Fruit fly (Drosophila melanogaster) whole organism, prepupa: Measurements from ENCODE around the gene mRpS30.

ENCODE experiments used
- CG11294 ChIP-seq: fragments of 200-800 bp; sonication (Bioruptor generic); IDR thresholded peaks from 2 replicates; pipeline ENCODE4 v1.3.6; 2022; ENCODE audit warnings: missing biosample characterization, missing genetic modification characterization
- CG1621 ChIP-seq: fragments of 200-800 bp; sonication (Bioruptor generic); optimal IDR thresholded peaks from 3 replicates; lab custom pipeline; 2018; ENCODE audit warnings: missing biosample characterization, mild to moderate bottlenecking, missing genetic modification characterization
- CG34406 ChIP-seq: fragments of 200-800 bp; sonication (Bioruptor generic); optimal IDR thresholded peaks from 3 replicates; lab custom pipeline; 2016; ENCODE audit warnings: missing biosample characterization, missing genetic modification characterization
- CG6792 ChIP-seq: fragments of 200-800 bp; sonication (Bioruptor generic); optimal IDR thresholded peaks from 3 replicates; lab custom pipeline; 2016; ENCODE audit warnings: missing biosample characterization, missing genetic modification characterization
- Eip78C ChIP-seq: fragments of 200-800 bp; sonication (Bioruptor generic); peaks from one replicate; lab custom pipeline; 2016; ENCODE audit warnings: missing biosample characterization, missing genetic modification characterization
- Hr39 ChIP-seq: fragments of 200-800 bp; sonication (Bioruptor generic); optimal IDR thresholded peaks from 2 replicates; lab custom pipeline; 2016; ENCODE audit warnings: missing biosample characterization, missing genetic modification characterization
- dsx ChIP-seq: fragments of 200-800 bp; optimal IDR thresholded peaks from 3 replicates; lab custom pipeline; 2019; ENCODE audit warnings: missing biosample characterization, mild to moderate bottlenecking, missing genetic modification characterization, moderate library complexity; ENCODE audit not compliant: poor library complexity, severe bottlenecking
- fd59A ChIP-seq: fragments of 200-800 bp; sonication (Bioruptor generic); optimal IDR thresholded peaks from 2 replicates; lab custom pipeline; 2017; ENCODE audit warnings: missing biosample characterization, mild to moderate bottlenecking, missing genetic modification characterization, missing genetic modification reagents

dm6 chrX:15778846-15779245 lies 7.0 kb upstream of the mRpS30 start, which contains the start of gene CG43673:
- no peak for TF ChIP-seq fd59A (GFP tag; lab: Kevin White, UChicago)
- no peak for TF ChIP-seq CG6792 (GFP tag; lab: Kevin White, UChicago)
- no peak for TF ChIP-seq CG11294 (GFP tag; lab: Robert Waterston, UW)
- no peak for TF ChIP-seq Hr39 (GFP tag; lab: Kevin White, UChicago)
- no peak for TF ChIP-seq dsx (GFP tag; lab: Kevin White, UChicago)
- no peak for TF ChIP-seq Eip78C (GFP tag; lab: Kevin White, UChicago)
- no peak for TF ChIP-seq CG34406 (GFP tag; lab: Kevin White, UChicago)
- no peak for TF ChIP-seq CG1621 (tag; lab: Kevin White, UChicago)
